Worm (Caenorhabditis elegans) whole organism, young adult: ENCODE data around the gene M176.4.

Experiments
- F22D6.2 ChIP-seq: sonication (generic microtip); optimal IDR thresholded peaks from 2 replicates; lab custom pipeline; 2016; ENCODE audit warnings: mild to moderate bottlenecking, missing genetic modification characterization, missing compliant biosample characterization
- F39B2.1 ChIP-seq: fragments of 200-800 bp; sonication (Bioruptor generic); IDR thresholded peaks from 2 replicates; pipeline ENCODE4 v1.3.6; 2022; ENCODE audit warnings: missing genetic modification reagents, missing genetic modification characterization, missing compliant biosample characterization
- F52B5.7 ChIP-seq: sonication (generic microtip); optimal IDR thresholded peaks from 2 replicates; lab custom pipeline; 2016; ENCODE audit warnings: mild to moderate bottlenecking, missing genetic modification characterization, missing compliant biosample characterization
- F55B11.4 ChIP-seq: sonication (generic microtip); optimal IDR thresholded peaks from 2 replicates; lab custom pipeline; 2016; ENCODE audit warnings: missing compliant biosample characterization, missing genetic modification characterization, borderline replicate concordance; ENCODE audit not compliant: insufficient read depth
- K11D2.4 ChIP-seq: fragments of 200-800 bp; sonication (Bioruptor generic); IDR thresholded peaks from 2 replicates; pipeline ENCODE4 v1.3.6; 2022; ENCODE audit warnings: missing genetic modification reagents, missing genetic modification characterization, missing compliant biosample characterization
- K12H6.12 ChIP-seq: fragments of 200-800 bp; sonication (Bioruptor generic); optimal IDR thresholded peaks from 2 replicates; lab custom pipeline; 2018; ENCODE audit warnings: mild to moderate bottlenecking, missing genetic modification characterization, missing compliant biosample characterization
- ama-1 ChIP-seq, 3 experiments: fragments of 150-350 bp in 1 of 3; sonication (generic microtip) in 2 of 3; optimal IDR thresholded peaks; 2 replicates each; lab custom pipeline; 2014 to 2018; ENCODE audit warnings: missing biosample characterization in 2 of 3, missing genetic modification characterization in 2 of 3, missing genetic modification reagents in 2 of 3
- athp-1 ChIP-seq: sonication (generic microtip); optimal IDR thresholded peaks from 2 replicates; lab custom pipeline; 2017; ENCODE audit warnings: mild to moderate bottlenecking, missing genetic modification characterization, missing compliant biosample characterization
- attf-3 ChIP-seq: fragments of 200-800 bp; sonication (Bioruptor generic); conservative IDR thresholded peaks from 2 replicates; pipeline ENCODE4 v1.3.6; 2022; ENCODE audit warnings: missing genetic modification reagents, missing genetic modification characterization, missing compliant biosample characterization
- ccch-3 ChIP-seq: fragments of 200-800 bp; sonication (Bioruptor generic); optimal IDR thresholded peaks from 2 replicates; lab custom pipeline; 2018; ENCODE audit warnings: mild to moderate bottlenecking, missing genetic modification characterization, missing compliant biosample characterization
- dpff-1 ChIP-seq: sonication (generic microtip); optimal IDR thresholded peaks from 2 replicates; lab custom pipeline; 2017; ENCODE audit warnings: mild to moderate bottlenecking, missing genetic modification characterization, missing compliant biosample characterization
- egl-44 ChIP-seq: fragments of 200-800 bp; sonication (Bioruptor generic); IDR thresholded peaks from 2 replicates; pipeline ENCODE4 v1.3.6; 2022; ENCODE audit warnings: missing genetic modification reagents, missing genetic modification characterization, missing compliant biosample characterization
- ekl-4 ChIP-seq: fragments of 200-800 bp; sonication (Bioruptor generic); IDR thresholded peaks from 2 replicates; pipeline ENCODE4 v1.3.6; 2022; ENCODE audit warnings: missing genetic modification reagents, missing genetic modification characterization, missing compliant biosample characterization
- him-1 ChIP-seq: sonication (generic microtip); optimal IDR thresholded peaks from 2 replicates; lab custom pipeline; 2016; ENCODE audit warnings: missing genotype, missing genetic modification reagents, missing genetic modification characterization, missing compliant biosample characterization
- hlh-12 ChIP-seq: sonication (generic microtip); optimal IDR thresholded peaks from 2 replicates; lab custom pipeline; 2016; ENCODE audit warnings: missing genetic modification characterization, missing compliant biosample characterization
- hmg-20 ChIP-seq: fragments of 200-800 bp; sonication (Bioruptor generic); IDR thresholded peaks from 2 replicates; pipeline ENCODE4 v1.3.6; 2022; ENCODE audit warnings: missing genetic modification reagents, missing genetic modification characterization, missing compliant biosample characterization
- lsl-1 ChIP-seq: fragments of 200-800 bp; sonication (Bioruptor generic); optimal IDR thresholded peaks from 2 replicates; lab custom pipeline; 2018; ENCODE audit warnings: mild to moderate bottlenecking, missing genetic modification characterization, moderate library complexity, missing compliant biosample characterization
- lsy-27 ChIP-seq: sonication (generic microtip); optimal IDR thresholded peaks from 2 replicates; lab custom pipeline; 2017; ENCODE audit warnings: missing genetic modification characterization, mild to moderate bottlenecking, missing compliant biosample characterization, antibody characterized with exemption, missing genotype, borderline replicate concordance; ENCODE audit not compliant: insufficient read depth
- madf-6 ChIP-seq: fragments of 200-800 bp; sonication (Bioruptor generic); IDR thresholded peaks from 2 replicates; pipeline ENCODE4 v1.3.6; 2022; ENCODE audit warnings: missing genetic modification reagents, missing genetic modification characterization, missing compliant biosample characterization
- madf-8 ChIP-seq: fragments of 200-800 bp; sonication (Bioruptor generic); conservative IDR thresholded peaks from 2 replicates; pipeline ENCODE4 v1.3.6; 2022; ENCODE audit warnings: missing genetic modification reagents, missing genetic modification characterization, missing compliant biosample characterization
- mcd-1 ChIP-seq: fragments of 200-800 bp; sonication (Bioruptor generic); IDR thresholded peaks from 2 replicates; pipeline ENCODE4 v1.3.6; 2022; ENCODE audit warnings: missing genetic modification reagents, missing genetic modification characterization, missing compliant biosample characterization
- nfya-1 ChIP-seq: sonication (generic microtip); optimal IDR thresholded peaks from 2 replicates; lab custom pipeline; 2017; ENCODE audit warnings: antibody characterized with exemption, missing compliant biosample characterization, missing genetic modification characterization, borderline replicate concordance; ENCODE audit not compliant: insufficient read depth
- nfya-2 ChIP-seq: fragments of 200-800 bp; sonication (Bioruptor generic); IDR thresholded peaks from 2 replicates; pipeline ENCODE4 v1.3.6; 2022; ENCODE audit warnings: missing genetic modification reagents, missing genetic modification characterization, missing compliant biosample characterization
- nhr-120 ChIP-seq: fragments of 200-800 bp; sonication (Bioruptor generic); IDR thresholded peaks from 2 replicates; pipeline ENCODE4 v1.3.6; 2022; ENCODE audit warnings: missing genetic modification characterization, missing compliant biosample characterization
- nhr-90 ChIP-seq: sonication (generic microtip); optimal IDR thresholded peaks from 2 replicates; lab custom pipeline; 2016; ENCODE audit warnings: missing genotype, mild to moderate bottlenecking, missing genetic modification characterization, missing compliant biosample characterization
- pha-4 ChIP-seq: fragments of 150-350 bp; sonication (generic microtip); optimal IDR thresholded peaks from 2 replicates; lab custom pipeline; 2014; ENCODE audit warnings: missing biosample characterization, missing genetic modification reagents, missing genetic modification characterization
- rec-8 ChIP-seq, 2 experiments: sonication (generic microtip); optimal IDR thresholded peaks; 2 replicates each; lab custom pipeline; 2016; ENCODE audit warnings: mild to moderate bottlenecking in 2 of 2, missing genetic modification characterization in 2 of 2, missing genetic modification reagents in 2 of 2, missing genotype in 2 of 2, missing biosample characterization in 1 of 2, missing compliant biosample characterization in 1 of 2, moderate library complexity in 1 of 2
- snpc-3.4 ChIP-seq: sonication (generic microtip); optimal IDR thresholded peaks from 2 replicates; lab custom pipeline; 2017; ENCODE audit warnings: missing genetic modification characterization, mild to moderate bottlenecking, missing compliant biosample characterization, antibody characterized with exemption, moderate library complexity, missing genotype, missing genetic modification reagents
- xnd-1 ChIP-seq: sonication (generic microtip); optimal IDR thresholded peaks from 2 replicates; lab custom pipeline; 2016; ENCODE audit warnings: missing genotype, missing genetic modification reagents, missing genetic modification characterization, missing compliant biosample characterization
- ztf-18 ChIP-seq: sonication (generic microtip); optimal IDR thresholded peaks from 2 replicates; lab custom pipeline; 2016; ENCODE audit warnings: missing genotype, mild to moderate bottlenecking, missing genetic modification characterization, missing compliant biosample characterization
- ztf-26 ChIP-seq: sonication (generic microtip); optimal IDR thresholded peaks from 2 replicates; lab custom pipeline; 2017; ENCODE audit warnings: missing genetic modification characterization, missing compliant biosample characterization
- ztf-6 ChIP-seq: fragments of 200-800 bp; sonication (Bioruptor generic); IDR thresholded peaks from 2 replicates; pipeline ENCODE4 v1.3.6; 2022; ENCODE audit warnings: missing genetic modification reagents, missing genetic modification characterization, missing compliant biosample characterization

M176.4 gene

ce11 chrII:9440060-9440459 is 21.9 kb downstream of the M176.4 start, which contains the start of gene chil-17:
Gene chil-17 (minus strand): TSS chrII:9440160.
- TF ChIP-seq nfya-1 (no peak), athp-1 (tag; lab: Kevin White, UChicago) (no peak), madf-8 (no peak), K11D2.4 (GFP tag; lab: Robert Waterston, UW) (no peak), mcd-1 (no peak), F52B5.7 (tag; lab: Kevin White, UChicago) (no peak), lsy-27 (no peak), nfya-2 (GFP tag; lab: Robert Waterston, UW) (no peak), egl-44 (GFP tag; lab: Robert Waterston, UW) (no peak), xnd-1 (no peak), dpff-1 (tag; lab: Kevin White, UChicago) (no peak), F39B2.1 (GFP tag; lab: Robert Waterston, UW) (no peak), lsl-1 (GFP tag; lab: Kevin White, UChicago) (no peak)

DNA sequence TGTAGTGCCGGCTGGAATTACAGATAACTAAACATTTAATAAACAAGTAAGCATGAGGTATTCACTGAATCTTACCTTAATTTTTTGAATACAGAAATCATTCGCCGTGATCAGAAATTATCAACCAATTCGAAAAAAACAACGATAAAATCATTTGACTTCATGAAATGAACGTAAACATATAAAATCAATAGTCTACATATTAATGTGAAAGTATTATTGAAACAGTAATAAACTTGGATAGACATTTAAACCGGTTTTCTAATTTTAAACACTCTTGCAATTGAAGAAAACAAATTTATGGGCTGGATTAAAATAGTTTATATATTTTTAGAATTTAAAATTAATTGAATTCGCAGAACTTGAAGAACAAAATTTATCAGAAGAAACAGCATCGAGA is 23.7 kb downstream of the M176.4 start, which contains the start of gene chil-16:
Gene chil-16 (minus strand): TSS at position 101 of the 400 bp plus-strand sequence.
- TF ChIP-seq F22D6.2 (tag; lab: Kevin White, UChicago), result no peak
- TF ChIP-seq ekl-4, result no peak
- TF ChIP-seq F55B11.4 (tag; lab: Kevin White, UChicago), result no peak
- no peak for TF ChIP-seq pha-4 (tag; lab: Kevin White, UChicago)
- TF ChIP-seq egl-44 (GFP tag; lab: Robert Waterston, UW), result no peak
- TF ChIP-seq hlh-12 (tag; lab: Kevin White, UChicago), result no peak
- TF ChIP-seq nfya-2 (GFP tag; lab: Robert Waterston, UW), result no peak
- TF ChIP-seq ccch-3 (GFP tag; lab: Kevin White, UChicago), result no peak

ce11 chrII:9443522-9443921 is 25.4 kb downstream of the M176.4 start, which contains the start of gene chil-15:
Gene chil-15 (minus strand): TSS chrII:9443622.
- TF ChIP-seq snpc-3.4 (tag; lab: Kevin White, UChicago) (no peak), athp-1 (tag; lab: Kevin White, UChicago) (no peak), ama-1 (optimal IDR thresholded peaks at IDR 0.05; lab: Kevin White, UChicago) (no peak), ama-1 (GFP tag; optimal IDR thresholded peaks at IDR 0.05; lab: Kevin White, UChicago) (no peak), ztf-6 (GFP tag; lab: Robert Waterston, UW) (no peak), nhr-90 (no peak), attf-3 (GFP tag; lab: Robert Waterston, UW) (no peak), rec-8 (tag; optimal IDR thresholded peaks at IDR 0.05; lab: Kevin White, UChicago) (no peak), lsl-1 (GFP tag; lab: Kevin White, UChicago) (no peak), hmg-20 (GFP tag; lab: Robert Waterston, UW) (no peak), him-1 (tag; lab: Kevin White, UChicago) (no peak), ztf-26 (tag; lab: Kevin White, UChicago) (no peak), nfya-2 (GFP tag; lab: Robert Waterston, UW) (no peak), nfya-1 (no peak), madf-6 (GFP tag; lab: Robert Waterston, UW) (no peak), F55B11.4 (tag; lab: Kevin White, UChicago) (no peak), ztf-18 (tag; lab: Kevin White, UChicago) (no peak)
- TF ChIP-seq, all 124 proteins: peak for 0

DNA sequence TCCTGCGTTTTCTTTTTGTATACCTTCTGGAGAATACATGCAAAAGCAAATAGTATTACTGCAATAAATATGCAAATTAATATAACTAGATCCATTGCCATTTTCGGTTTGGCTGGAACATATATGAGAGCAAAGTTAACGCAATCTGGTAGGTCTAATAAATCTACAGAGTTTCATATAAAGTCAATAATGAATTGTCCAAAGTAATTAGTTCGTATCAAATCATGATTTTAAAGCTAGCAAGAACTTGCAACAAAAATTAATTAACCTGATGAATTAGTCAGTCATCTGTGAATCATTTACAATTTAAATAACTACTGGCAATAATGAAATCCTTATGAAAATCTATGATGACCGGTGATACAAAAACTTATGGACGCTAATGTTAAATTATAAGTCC is 27.2 kb downstream of the M176.4 start, which contains the start of gene R09D1.13:
Gene R09D1.13 (minus strand): TSS at position 101 of the 400 bp plus-strand sequence.
- no peak for TF ChIP-seq nhr-120 (GFP tag; lab: Robert Waterston, UW)
- TF ChIP-seq K12H6.12 (tag; lab: Kevin White, UChicago), result no peak
